Fruit fly (Drosophila melanogaster) Kc167 (cell line): Measurements from ENCODE around the gene CG34025.

Experiments
- Myc ChIP-seq: fragments of >200 bp; optimal IDR thresholded peaks from 2 replicates; lab custom pipeline; 2017; ENCODE audit warnings: missing external identifiers
- Sin3A ChIP-seq: fragments of >200 bp; optimal IDR thresholded peaks from 2 replicates; lab custom pipeline; 2018; ENCODE audit warnings: missing external identifiers
- h ChIP-seq: fragments of >200 bp; optimal IDR thresholded peaks from 3 replicates; lab custom pipeline; 2018; ENCODE audit warnings: missing external identifiers
- insv ChIP-seq: fragments of >200 bp; optimal IDR thresholded peaks from 3 replicates; lab custom pipeline; 2018; ENCODE audit warnings: missing external identifiers
- psq ChIP-seq: fragments of >200 bp; optimal IDR thresholded peaks from 2 replicates; lab custom pipeline; 2017; ENCODE audit warnings: missing external identifiers
- ttk ChIP-seq: sonication (Bioruptor generic); optimal IDR thresholded peaks from 2 replicates; lab custom pipeline; 2017; ENCODE audit warnings: missing external identifiers

The CG34025 gene

dm6 chr3L:2960949-2961584, at the start of gene CG34025, which contains the start of gene Or63a:
CG34025 (minus strand) TSS chr3L:2961049.
Or63a (plus strand) TSS chr3L:2961534.
- TF ChIP-seq h (lab: Kevin White, UChicago) (no peak), insv (lab: Kevin White, UChicago) (no peak)

- TF ChIP-seq ttk, result no peak
- no peak for TF ChIP-seq Sin3A (lab: Kevin White, UChicago)
- TF ChIP-seq insv (lab: Kevin White, UChicago), result no peak
- TF ChIP-seq psq, result no peak
- TF ChIP-seq h (lab: Kevin White, UChicago), result no peak
- TF ChIP-seq Myc (lab: Kevin White, UChicago), result no peak
Observed at dm6 chr3L:3001445-3001844, 40.6 kb upstream of the CG34025 start, which contains the start of gene FMRFaR. FMRFaR (plus strand) TSS chr3L:3001716.

dm6 chr3L:2994872-2995271, 34.0 kb upstream of the CG34025 start, which contains the start of gene CG2113:
CG2113 (plus strand) TSS chr3L:2995172.
- no peak for TF ChIP-seq h (lab: Kevin White, UChicago)
- TF ChIP-seq ttk, result no peak
- no peak for TF ChIP-seq Sin3A (lab: Kevin White, UChicago)
- no peak for TF ChIP-seq psq
- no peak for TF ChIP-seq Myc (lab: Kevin White, UChicago)

dm6 chr3L:2987749-2988148, 26.9 kb upstream of the CG34025 start:
- TF ChIP-seq ttk (no peak), Sin3A (lab: Kevin White, UChicago) (no peak), h (lab: Kevin White, UChicago) (no peak), Myc (lab: Kevin White, UChicago) (no peak), insv (lab: Kevin White, UChicago) (no peak), psq (no peak)

dm6 chr3L:2986302-2986701, 25.5 kb upstream of the CG34025 start:
- TF ChIP-seq insv (lab: Kevin White, UChicago) (no peak), Myc (lab: Kevin White, UChicago) (no peak), psq (no peak), h (lab: Kevin White, UChicago) (no peak), ttk (no peak), Sin3A (lab: Kevin White, UChicago) (no peak)

- no peak for TF ChIP-seq h (lab: Kevin White, UChicago)
- no peak for TF ChIP-seq insv (lab: Kevin White, UChicago)
- no peak for TF ChIP-seq Sin3A (lab: Kevin White, UChicago)
- no peak for TF ChIP-seq ttk
- TF ChIP-seq Myc (lab: Kevin White, UChicago), result no peak
- TF ChIP-seq psq, result no peak
Observed at dm6 chr3L:2980856-2981255, 20.0 kb upstream of the CG34025 start, which contains the start of gene CPT2. CPT2 (plus strand) TSS chr3L:2981022.

dm6 chr3L:2951518-2951917, 9.3 kb downstream of the CG34025 start, which contains the start of gene CG32846:
CG32846 (minus strand) TSS chr3L:2951618.
- TF ChIP-seq Myc (lab: Kevin White, UChicago) (no peak), psq (no peak), ttk (no peak), h (lab: Kevin White, UChicago) (no peak), Sin3A (lab: Kevin White, UChicago) (no peak), insv (lab: Kevin White, UChicago) (no peak)

- TF ChIP-seq Myc (lab: Kevin White, UChicago) (no peak), psq (no peak), h (lab: Kevin White, UChicago) (no peak)
Observed at dm6 chr3L:2923097-2923496, 37.8 kb downstream of the CG34025 start.

dm6 chr3L:2918628-2919027, 42.2 kb downstream of the CG34025 start:
- TF ChIP-seq Myc (lab: Kevin White, UChicago) (no peak), Sin3A (lab: Kevin White, UChicago) (no peak), ttk (no peak), psq (no peak), h (lab: Kevin White, UChicago) (no peak), insv (lab: Kevin White, UChicago) (no peak)

dm6 chr3L:2916554-2916953, 44.3 kb downstream of the CG34025 start, which contains the start of gene CG9970:
CG9970 (minus strand) TSS chr3L:2916654.
- TF ChIP-seq insv (lab: Kevin White, UChicago) (no peak), Sin3A (lab: Kevin White, UChicago) (no peak), psq (no peak), h (lab: Kevin White, UChicago) (no peak), Myc (lab: Kevin White, UChicago) (no peak), ttk (no peak)

dm6 chr3L:2913291-2913690, 47.6 kb downstream of the CG34025 start:
- TF ChIP-seq Myc (lab: Kevin White, UChicago) (no peak), ttk (no peak)
